Worm (Caenorhabditis elegans): ENCODE measurements around the gene C27D6.11.

Gene C27D6.11

DNA sequence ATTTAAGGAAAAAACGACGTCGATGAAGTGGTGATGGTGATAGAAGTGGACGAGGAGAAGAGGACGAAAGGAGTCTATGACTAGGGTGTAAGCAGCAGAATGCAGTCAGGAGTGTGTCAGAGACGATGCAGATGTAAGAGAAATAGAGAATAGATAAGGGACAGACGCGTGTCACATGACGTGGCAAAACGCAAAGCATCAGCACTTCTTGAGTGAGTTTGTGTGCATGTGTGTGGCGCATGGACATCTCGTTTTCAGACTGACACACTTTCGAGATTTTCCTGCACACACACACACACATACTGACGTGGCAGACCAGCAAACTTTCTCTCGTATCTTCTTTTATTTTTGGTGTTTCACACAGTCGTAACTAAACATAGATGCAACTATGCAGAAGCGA, 21.4 kb upstream of the C27D6.11 start (continued):
- TF ChIP-seq zim-3 (tag; optimal IDR thresholded peaks at IDR 0.05), result no peak
- no peak for TF ChIP-seq nfya-1 (tag; optimal IDR thresholded peaks at IDR 0.05; ENCODE audit: borderline replicate concordance, insufficient read depth)
- no peak for TF ChIP-seq ekl-4 (GFP tag; IDR thresholded peaks at IDR 0.05)
- no peak for TF ChIP-seq ztf-6 (GFP tag; IDR thresholded peaks at IDR 0.05)
- TF ChIP-seq mxl-1 (tag; optimal IDR thresholded peaks at IDR 0.05), result no peak
- TF ChIP-seq aptf-3 (GFP tag; IDR thresholded peaks at IDR 0.05), result no peak
- no peak for TF ChIP-seq hrde-1 (tag; optimal IDR thresholded peaks at IDR 0.05; ENCODE audit: borderline replicate concordance)
- no peak for TF ChIP-seq F23B12.7 (tag; optimal IDR thresholded peaks at IDR 0.05; ENCODE audit: insufficient read depth)
- no peak; the same call in none of the 2 replicates for TF ChIP-seq nfyb-1 (GFP tag; IDR thresholded peaks at IDR 0.05)
- TF ChIP-seq efl-1 (GFP tag; optimal IDR thresholded peaks at IDR 0.05), result no peak
- no peak for TF ChIP-seq sdz-38 (tag; optimal IDR thresholded peaks at IDR 0.05)
- TF ChIP-seq chd-7 (tag; optimal IDR thresholded peaks at IDR 0.05), result peak; percentile 64
- TF ChIP-seq ceh-100 (GFP tag; IDR thresholded peaks at IDR 0.05), result no peak
- TF ChIP-seq madf-3 (GFP tag; IDR thresholded peaks at IDR 0.05), result no peak
- TF ChIP-seq xnd-1 (tag; optimal IDR thresholded peaks at IDR 0.05), result no peak
- no peak for TF ChIP-seq nhr-179 (tag; optimal IDR thresholded peaks at IDR 0.05)
- peak; percentile 74 for TF ChIP-seq ztf-22 (GFP tag; optimal IDR thresholded peaks at IDR 0.05)
- no peak for TF ChIP-seq cebp-1 (GFP tag; IDR thresholded peaks at IDR 0.05)
- peak; percentile 81 for TF ChIP-seq cebp-1 (tag; optimal IDR thresholded peaks at IDR 0.05)
- no peak for TF ChIP-seq lsl-1 (GFP tag; optimal IDR thresholded peaks at IDR 0.05)
- TF ChIP-seq ets-4 (GFP tag; optimal IDR thresholded peaks at IDR 0.05), result no peak
- TF ChIP-seq attf-5 (GFP tag; optimal IDR thresholded peaks at IDR 0.05), result peak; percentile 54
- no peak for TF ChIP-seq hsf-1 (GFP tag; IDR thresholded peaks at IDR 0.05)
- no peak for TF ChIP-seq ceh-91 (GFP tag; IDR thresholded peaks at IDR 0.05)
- TF ChIP-seq hmg-20 (GFP tag; IDR thresholded peaks at IDR 0.05), result no peak
- no peak for TF ChIP-seq gei-17 (GFP tag; optimal IDR thresholded peaks at IDR 0.05)
- no peak for TF ChIP-seq ztf-28 (GFP tag; IDR thresholded peaks at IDR 0.05)
- no peak for TF ChIP-seq sea-2 (GFP tag; IDR thresholded peaks at IDR 0.05)
- TF ChIP-seq let-607 (tag; optimal IDR thresholded peaks at IDR 0.05), result peak; percentile 93 to 94
- TF ChIP-seq bed-2 (GFP tag; IDR thresholded peaks at IDR 0.05), result no peak
- no peak for TF ChIP-seq F37B4.10 (GFP tag; IDR thresholded peaks at IDR 0.05)
- peak; percentile 52 for TF ChIP-seq K12H6.12 (tag; optimal IDR thresholded peaks at IDR 0.05)
- no peak for TF ChIP-seq madf-8 (GFP tag; conservative IDR thresholded peaks at IDR 0.05)

DNA sequence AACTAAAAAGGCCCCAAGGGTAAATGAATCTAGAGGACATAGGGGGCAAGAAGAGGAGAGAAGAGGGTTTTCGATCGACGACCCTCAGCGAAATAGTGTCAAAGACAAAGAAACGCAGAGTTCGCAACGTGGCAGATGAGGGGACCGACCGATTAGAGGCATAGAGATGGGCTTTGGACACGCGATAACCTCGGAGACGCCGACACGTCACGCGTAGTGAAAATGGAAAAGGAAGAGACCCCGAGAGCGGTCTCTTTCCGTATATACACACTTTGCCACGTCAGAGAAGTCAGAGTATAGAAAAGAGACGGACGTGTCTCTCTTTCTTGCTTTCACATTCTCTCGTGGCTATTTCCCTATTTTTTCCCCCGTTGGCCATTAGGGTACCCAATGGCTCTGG, 20.5 kb upstream of the C27D6.11 start:
- TF ChIP-seq K12H6.12 (tag; optimal IDR thresholded peaks at IDR 0.05) (peak; percentile 51), madf-10 (tag; optimal IDR thresholded peaks at IDR 0.05) (peak; percentile 61), egl-44 (GFP tag; IDR thresholded peaks at IDR 0.05) (0 out of 2 replicates have a peak, but pooled peaks have one; percentile 61), ztf-18 (tag; optimal IDR thresholded peaks at IDR 0.05) (peak; percentile 26), ztf-3 (GFP tag; optimal IDR thresholded peaks at IDR 0.05) (peak; percentile 42), B0336.3 (GFP tag; IDR thresholded peaks at IDR 0.05) (peak; percentile 42; the same call in 1 of the 2 replicates), nhr-90 (tag; optimal IDR thresholded peaks at IDR 0.05) (peak; percentile 16), fkh-3 (tag; optimal IDR thresholded peaks at IDR 0.05) (no peak), gei-17 (GFP tag; optimal IDR thresholded peaks at IDR 0.05) (peak; percentile 28), lir-1 (GFP tag; conservative IDR thresholded peaks at IDR 0.05) (0 out of 2 replicates have a peak, but pooled peaks have one; percentile 29), somi-1 (GFP tag; optimal IDR thresholded peaks at IDR 0.05) (peak; percentile 64), bed-1 (GFP tag; IDR thresholded peaks at IDR 0.05) (no peak), mcd-1 (GFP tag; IDR thresholded peaks at IDR 0.05) (peak; percentile 25; the same call in 1 of the 2 replicates), F37B4.10 (GFP tag; IDR thresholded peaks at IDR 0.05) (no peak), egrh-3 (GFP tag; IDR thresholded peaks at IDR 0.05) (no peak), F57A8.1 (GFP tag; optimal IDR thresholded peaks at IDR 0.05) (no peak), hsf-1 (GFP tag; IDR thresholded peaks at IDR 0.05) (0 out of 2 replicates have a peak, but pooled peaks have one; percentile 15), atf-7 (tag; optimal IDR thresholded peaks at IDR 0.05) (peak; percentile 26), rec-8 (tag; optimal IDR thresholded peaks at IDR 0.05) (no peak), attf-5 (GFP tag; optimal IDR thresholded peaks at IDR 0.05) (peak; percentile 75), K11D2.4 (GFP tag; IDR thresholded peaks at IDR 0.05) (peak; percentile 31; the same call in 1 of the 2 replicates), aptf-3 (GFP tag; IDR thresholded peaks at IDR 0.05) (no peak)
